Worm (Caenorhabditis elegans) whole organism, midembryonic: Measurements from ENCODE around the gene bra-2.

Experiments
- T22C8.4 ChIP-seq: fragments of 200-800 bp; sonication (Bioruptor generic); IDR thresholded peaks from 2 replicates; pipeline ENCODE4 v1.3.6; 2022; ENCODE audit warnings: missing genetic modification characterization, missing compliant biosample characterization
- cog-1 ChIP-seq: sonication (generic microtip); optimal IDR thresholded peaks from 2 replicates; lab custom pipeline; 2016; ENCODE audit warnings: missing genetic modification characterization, missing compliant biosample characterization
- flt-1 ChIP-seq: fragments of 200-800 bp; sonication (Bioruptor generic); IDR thresholded peaks from 2 replicates; pipeline ENCODE4 v1.3.6; 2022; ENCODE audit warnings: missing genetic modification characterization, missing compliant biosample characterization
- klf-2 ChIP-seq: fragments of 200-800 bp; sonication (Bioruptor generic); conservative IDR thresholded peaks from 2 replicates; pipeline ENCODE4 v1.3.6; 2022; ENCODE audit warnings: missing genetic modification reagents, missing genetic modification characterization, missing compliant biosample characterization
- med-1 ChIP-seq: sonication (generic microtip); optimal IDR thresholded peaks from 2 replicates; lab custom pipeline; 2017; ENCODE audit warnings: missing genetic modification characterization, mild to moderate bottlenecking, missing compliant biosample characterization, antibody characterized with exemption, missing genetic modification reagents; ENCODE audit not compliant: insufficient read depth
- ref-1 ChIP-seq: fragments of 200-800 bp; sonication (Bioruptor generic); conservative IDR thresholded peaks from 2 replicates; pipeline ENCODE4 v1.3.6; 2022; ENCODE audit warnings: missing genetic modification reagents, missing genetic modification characterization, missing compliant biosample characterization
- tab-1 ChIP-seq: fragments of 200-800 bp; sonication (Bioruptor generic); IDR thresholded peaks from 2 replicates; pipeline ENCODE4 v1.3.6; 2022; ENCODE audit warnings: missing genetic modification characterization, missing compliant biosample characterization
- ztf-23 ChIP-seq: fragments of 200-800 bp; sonication (Bioruptor generic); IDR thresholded peaks from 2 replicates; pipeline ENCODE4 v1.3.6; 2022; ENCODE audit warnings: missing genetic modification reagents, missing genetic modification characterization, missing compliant biosample characterization
- ztf-29 ChIP-seq: fragments of 200-800 bp; sonication (Bioruptor generic); IDR thresholded peaks from 2 replicates; pipeline ENCODE4 v1.3.6; 2022; ENCODE audit warnings: missing genetic modification reagents, missing genetic modification characterization, missing compliant biosample characterization

The bra-2 gene

ce11 chrIII:936037-936507, 25.0 kb downstream of the bra-2 start, which contains the start of gene fbxa-55:
Gene fbxa-55 (minus strand): TSS chrIII:936087.
- no peak for TF ChIP-seq cog-1 (tag; lab: Kevin White, UChicago)
- no peak for TF ChIP-seq tab-1 (GFP tag; lab: Robert Waterston, UW)
- no peak for TF ChIP-seq T22C8.4 (GFP tag; lab: Robert Waterston, UW)
- no peak for TF ChIP-seq ref-1 (GFP tag; lab: Robert Waterston, UW)
- no peak for TF ChIP-seq med-1 (GFP tag; lab: Kevin White, UChicago)
- TF ChIP-seq flt-1 (GFP tag; lab: Robert Waterston, UW): no peak
- no peak for TF ChIP-seq ztf-29
- no peak for TF ChIP-seq klf-2 (GFP tag; lab: Robert Waterston, UW)
- TF ChIP-seq ztf-23 (GFP tag; lab: Robert Waterston, UW): no peak

- no peak for TF ChIP-seq flt-1 (GFP tag; lab: Robert Waterston, UW)
- no peak for TF ChIP-seq med-1 (GFP tag; lab: Kevin White, UChicago)
- TF ChIP-seq ztf-29: no peak
- no peak for TF ChIP-seq ref-1 (GFP tag; lab: Robert Waterston, UW)
- TF ChIP-seq cog-1 (tag; lab: Kevin White, UChicago): no peak
- no peak for TF ChIP-seq tab-1 (GFP tag; lab: Robert Waterston, UW)
- TF ChIP-seq T22C8.4 (GFP tag; lab: Robert Waterston, UW): no peak
- no peak for TF ChIP-seq klf-2 (GFP tag; lab: Robert Waterston, UW)
- TF ChIP-seq ztf-23 (GFP tag; lab: Robert Waterston, UW): no peak
These were observed 26.9 kb downstream of the bra-2 start, which contains the start of gene fbxa-56 for ce11 chrIII:937961-938360. Gene fbxa-56 (minus strand): TSS chrIII:938061.

- no peak for TF ChIP-seq ref-1 (GFP tag; lab: Robert Waterston, UW)
- no peak for TF ChIP-seq med-1 (GFP tag; lab: Kevin White, UChicago)
These were observed 27.5 kb downstream of the bra-2 start, which contains the start of gene fbxa-22 for ce11 chrIII:938569-938968. Gene fbxa-22 (plus strand): TSS chrIII:938869.

ce11 chrIII:941958-942357, 30.9 kb downstream of the bra-2 start:
- TF ChIP-seq tab-1 (GFP tag; lab: Robert Waterston, UW) (no peak), klf-2 (GFP tag; lab: Robert Waterston, UW) (no peak), flt-1 (GFP tag; lab: Robert Waterston, UW) (no peak), ztf-29 (no peak)

ce11 chrIII:943426-943927, 32.4 kb downstream of the bra-2 start, which contains the start of gene fbxa-59:
Gene fbxa-59 (minus strand): TSS chrIII:943476.
- TF ChIP-seq tab-1 (GFP tag; lab: Robert Waterston, UW): no peak
- TF ChIP-seq ztf-29: no peak
- TF ChIP-seq T22C8.4 (GFP tag; lab: Robert Waterston, UW): no peak
- no peak for TF ChIP-seq ztf-23 (GFP tag; lab: Robert Waterston, UW)
- no peak for TF ChIP-seq cog-1 (tag; lab: Kevin White, UChicago)

- TF ChIP-seq T22C8.4 (GFP tag; lab: Robert Waterston, UW): no peak
- no peak for TF ChIP-seq med-1 (GFP tag; lab: Kevin White, UChicago)
- TF ChIP-seq klf-2 (GFP tag; lab: Robert Waterston, UW): no peak
- no peak for TF ChIP-seq ztf-29
- TF ChIP-seq ztf-23 (GFP tag; lab: Robert Waterston, UW): no peak
- TF ChIP-seq cog-1 (tag; lab: Kevin White, UChicago): no peak
- TF ChIP-seq flt-1 (GFP tag; lab: Robert Waterston, UW): no peak
- TF ChIP-seq ref-1 (GFP tag; lab: Robert Waterston, UW): no peak
- no peak for TF ChIP-seq tab-1 (GFP tag; lab: Robert Waterston, UW)
These were observed 35.2 kb downstream of the bra-2 start, which contains the start of gene fbxa-60 for ce11 chrIII:946250-946725. Gene fbxa-60 (minus strand): TSS chrIII:946300.

- TF ChIP-seq ztf-23 (GFP tag; lab: Robert Waterston, UW): no peak
- TF ChIP-seq tab-1 (GFP tag; lab: Robert Waterston, UW): no peak
- no peak for TF ChIP-seq klf-2 (GFP tag; lab: Robert Waterston, UW)
- no peak for TF ChIP-seq ref-1 (GFP tag; lab: Robert Waterston, UW)
- no peak for TF ChIP-seq ztf-29
These were observed 39.4 kb downstream of the bra-2 start, which contains the start of the genes fbxa-67 and fbxa-11 for ce11 chrIII:950472-950871. Gene fbxa-67 (minus strand): TSS chrIII:950670. Gene fbxa-11 (plus strand): TSS chrIII:950869.

ce11 chrIII:952184-952583, 41.1 kb downstream of the bra-2 start, which contains the start of gene fbxa-10:
Gene fbxa-10 (plus strand): TSS chrIII:952390.
- TF ChIP-seq klf-2 (GFP tag; lab: Robert Waterston, UW): no peak
- no peak for TF ChIP-seq cog-1 (tag; lab: Kevin White, UChicago)
- no peak for TF ChIP-seq T22C8.4 (GFP tag; lab: Robert Waterston, UW)
- TF ChIP-seq flt-1 (GFP tag; lab: Robert Waterston, UW): no peak
- TF ChIP-seq ztf-29: no peak
- no peak for TF ChIP-seq tab-1 (GFP tag; lab: Robert Waterston, UW)
- TF ChIP-seq ref-1 (GFP tag; lab: Robert Waterston, UW): no peak
- no peak for TF ChIP-seq med-1 (GFP tag; lab: Kevin White, UChicago)
- TF ChIP-seq ztf-23 (GFP tag; lab: Robert Waterston, UW): no peak

- no peak for TF ChIP-seq klf-2 (GFP tag; lab: Robert Waterston, UW)
- TF ChIP-seq tab-1 (GFP tag; lab: Robert Waterston, UW): no peak
- no peak for TF ChIP-seq cog-1 (tag; lab: Kevin White, UChicago)
- TF ChIP-seq T22C8.4 (GFP tag; lab: Robert Waterston, UW): no peak
- no peak for TF ChIP-seq ztf-23 (GFP tag; lab: Robert Waterston, UW)
- no peak for TF ChIP-seq flt-1 (GFP tag; lab: Robert Waterston, UW)
- TF ChIP-seq med-1 (GFP tag; lab: Kevin White, UChicago): no peak
- TF ChIP-seq ztf-29: no peak
- no peak for TF ChIP-seq ref-1 (GFP tag; lab: Robert Waterston, UW)
These were observed 43.5 kb downstream of the bra-2 start, which contains the start of the genes T12B5.15 and T12B5.14 for ce11 chrIII:954553-954952. Gene T12B5.15 (minus strand): TSS chrIII:954653. Gene T12B5.14 (plus strand): TSS chrIII:954873.
